Worm (Caenorhabditis elegans): ENCODE data around the gene xpb-1.

Gene xpb-1

ce11 chrIII:11488662-11489349 lies 37.7 kb upstream of the xpb-1 start:
- TF ChIP-seq aha-1 (tag) (peak; percentile 94), lin-39 (tag; optimal IDR thresholded peaks at IDR 0.05) (no peak)

ce11 chrIII:11489601-11490000 lies 36.9 kb upstream of the xpb-1 start:
- no peak for TF ChIP-seq hlh-11 (tag; optimal IDR thresholded peaks at IDR 0.05)
- no peak for TF ChIP-seq F26F4.8 (GFP tag; conservative IDR thresholded peaks at IDR 0.05)
- TF ChIP-seq nhr-48 (tag; optimal IDR thresholded peaks at IDR 0.05) = no peak
- TF ChIP-seq lin-39 (tag; optimal IDR thresholded peaks at IDR 0.05) = no peak
- no peak for TF ChIP-seq duxl-1 (tag; optimal IDR thresholded peaks at IDR 0.05; ENCODE audit: poor library complexity)
- TF ChIP-seq ztf-11 (tag; optimal IDR thresholded peaks at IDR 0.05) = no peak
- no peak for TF ChIP-seq D1046.2 (GFP tag; IDR thresholded peaks at IDR 0.05)
- no peak for TF ChIP-seq pqm-1 (tag; optimal IDR thresholded peaks at IDR 0.05)
- TF ChIP-seq php-3 (GFP tag; IDR thresholded peaks at IDR 0.05) = no peak
- TF ChIP-seq cey-2 (tag; optimal IDR thresholded peaks at IDR 0.05; ENCODE audit: borderline replicate concordance, insufficient read depth) = no peak
- TF ChIP-seq skn-1 (tag; optimal IDR thresholded peaks at IDR 0.05) = no peak
- no peak for TF ChIP-seq lin-29 (GFP tag; IDR thresholded peaks at IDR 0.05)

DNA sequence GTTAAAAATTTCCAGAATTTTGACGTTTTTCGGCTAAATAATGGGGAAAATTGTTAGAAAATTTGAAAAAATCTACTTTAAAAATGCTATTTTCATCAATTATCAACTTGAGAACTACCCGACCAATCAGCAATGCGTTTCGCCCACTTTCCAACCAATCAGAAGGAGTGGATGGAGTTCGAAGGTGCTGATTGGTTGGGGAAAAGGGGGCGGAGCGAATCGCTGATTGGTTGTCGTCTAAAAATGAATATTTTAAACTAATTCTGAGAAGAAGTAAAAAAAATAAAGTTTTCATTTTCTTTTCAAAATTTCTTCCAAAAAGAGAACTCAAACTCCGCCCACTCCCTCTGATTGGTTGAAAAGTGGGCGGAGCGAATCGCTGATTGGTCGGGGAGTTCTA lies 36.2 kb upstream of the xpb-1 start:
- TF ChIP-seq spr-3 (GFP tag; optimal IDR thresholded peaks at IDR 0.05) (no peak), fkh-10 (GFP tag; optimal IDR thresholded peaks at IDR 0.05) (no peak), unc-62 (GFP tag; optimal IDR thresholded peaks at IDR 0.05 in 1 of 2) (peak in 1 of 2 experiments; percentile 40), unc-62 (tag; optimal IDR thresholded peaks at IDR 0.05) (no peak), F49E8.2 (tag; optimal IDR thresholded peaks at IDR 0.05; ENCODE audit: borderline replicate concordance) (no peak), hlh-30 (tag; optimal IDR thresholded peaks at IDR 0.05; ENCODE audit: insufficient read depth) (no peak)

- TF ChIP-seq aha-1 (tag) = peak; percentile 90
- no peak for TF ChIP-seq spr-1 (tag; optimal IDR thresholded peaks at IDR 0.05)
Observed at ce11 chrIII:11492489-11492888, 34.0 kb upstream of the xpb-1 start.

- peak; percentile 84 for TF ChIP-seq hlh-11 (tag; optimal IDR thresholded peaks at IDR 0.05)
- peak; percentile 69 for TF ChIP-seq mxl-3 (GFP tag; optimal IDR thresholded peaks at IDR 0.05)
- no peak for TF ChIP-seq cey-2 (tag; optimal IDR thresholded peaks at IDR 0.05; ENCODE audit: borderline replicate concordance, insufficient read depth)
- TF ChIP-seq tra-1 (GFP tag; IDR thresholded peaks at IDR 0.05) = 0 out of 2 replicates have a peak, but pooled peaks have one; percentile 20
- TF ChIP-seq hlh-30 (tag; optimal IDR thresholded peaks at IDR 0.05; ENCODE audit: insufficient read depth) = peak; percentile 66
- no peak for TF ChIP-seq nhr-111 (GFP tag; optimal IDR thresholded peaks at IDR 0.05)
- TF ChIP-seq rbr-2 (tag; optimal IDR thresholded peaks at IDR 0.05) = no peak
- no peak for TF ChIP-seq tag-97 (GFP tag; IDR thresholded peaks at IDR 0.05)
- peak; percentile 83 for TF ChIP-seq dve-1 (tag; optimal IDR thresholded peaks at IDR 0.05; ENCODE audit: insufficient read depth)
- no peak for TF ChIP-seq ceh-32 (tag; optimal IDR thresholded peaks at IDR 0.05; ENCODE audit: poor library complexity)
- TF ChIP-seq egl-27 (tag; optimal IDR thresholded peaks at IDR 0.05) = no peak
- no peak for TF ChIP-seq nhr-11 (tag; optimal IDR thresholded peaks at IDR 0.05)
- TF ChIP-seq ZK546.5 (tag; optimal IDR thresholded peaks at IDR 0.05) = no peak
- no peak for TF ChIP-seq unc-39 (tag; optimal IDR thresholded peaks at IDR 0.05)
- no peak for TF ChIP-seq ctbp-1 (GFP tag; IDR thresholded peaks at IDR 0.05)
- TF ChIP-seq lin-29 (GFP tag; IDR thresholded peaks at IDR 0.05) = no peak
- no peak for TF ChIP-seq unc-130 (GFP tag; optimal IDR thresholded peaks at IDR 0.05)
- no peak for TF ChIP-seq mdt-29 (GFP tag; IDR thresholded peaks at IDR 0.05)
- TF ChIP-seq lin-15B (tag; optimal IDR thresholded peaks at IDR 0.05) = no peak
- no peak for TF ChIP-seq snpc-4 (tag; optimal IDR thresholded peaks at IDR 0.05)
- no peak for TF ChIP-seq zfp-2 (tag; optimal IDR thresholded peaks at IDR 0.05)
- peak; percentile 5 for TF ChIP-seq nhr-77 (tag; optimal IDR thresholded peaks at IDR 0.05)
- peak; percentile 57 for TF ChIP-seq pqm-1 (tag; optimal IDR thresholded peaks at IDR 0.05)
- TF ChIP-seq ztf-7 (tag; optimal IDR thresholded peaks at IDR 0.05) = no peak
- TF ChIP-seq Y75B8A.6 (GFP tag; IDR thresholded peaks at IDR 0.05) = no peak
- TF ChIP-seq duxl-1 (tag; optimal IDR thresholded peaks at IDR 0.05; ENCODE audit: poor library complexity) = no peak
- TF ChIP-seq ceh-44 (GFP tag; IDR thresholded peaks at IDR 0.05) = no peak
- no peak for TF ChIP-seq set-16 (GFP tag; IDR thresholded peaks at IDR 0.05)
- peak; percentile 78 for TF ChIP-seq nhr-28 (tag; optimal IDR thresholded peaks at IDR 0.05)
Observed at ce11 chrIII:11496496-11496895, 30.0 kb upstream of the xpb-1 start, which contains the start of gene Y66D12A.24. Y66D12A.24 (plus strand) TSS chrIII:11496865.
